Fruit fly (Drosophila melanogaster): ENCODE data around the gene CG16826.

The CG16826 gene

DNA sequence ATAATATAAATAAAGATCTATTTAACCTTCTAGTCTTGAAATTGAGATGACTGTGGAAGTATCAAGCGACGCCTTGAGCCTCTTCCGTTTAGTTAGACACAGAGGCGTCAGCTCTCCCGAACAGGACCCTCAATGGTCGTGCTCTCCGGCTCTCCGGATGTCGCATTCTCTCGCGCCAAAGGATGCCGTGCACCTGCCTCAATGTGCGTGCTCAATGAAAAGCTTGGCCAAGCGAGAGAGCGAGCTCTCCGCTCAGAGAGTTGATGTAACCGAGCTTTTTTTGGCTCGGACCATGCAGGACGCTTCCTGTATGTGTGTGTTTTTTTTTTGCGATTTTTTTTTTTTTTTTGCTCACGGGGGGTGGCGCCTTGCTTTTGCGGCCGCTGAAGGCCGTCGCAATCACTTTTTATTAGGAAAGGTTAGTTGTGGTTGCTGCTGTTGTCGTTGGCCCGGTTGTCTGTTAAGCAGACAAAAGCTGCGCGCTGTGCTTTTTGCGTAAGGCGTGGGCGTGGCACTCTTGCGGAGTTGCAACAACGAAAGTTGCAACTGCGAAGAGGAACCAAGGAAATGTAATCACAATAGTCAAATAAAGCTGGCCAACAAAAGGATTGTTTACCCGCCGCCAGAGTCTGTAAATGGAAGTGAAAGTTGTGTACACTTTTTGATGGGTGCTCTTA is 15.6 kb upstream of the CG16826 start:
- TF ChIP-seq CG33017 (tag; optimal IDR thresholded peaks at IDR 0.05) (peak; percentile 17), Hr96 (GFP tag; optimal IDR thresholded peaks at IDR 0.05) (no peak)

DNA sequence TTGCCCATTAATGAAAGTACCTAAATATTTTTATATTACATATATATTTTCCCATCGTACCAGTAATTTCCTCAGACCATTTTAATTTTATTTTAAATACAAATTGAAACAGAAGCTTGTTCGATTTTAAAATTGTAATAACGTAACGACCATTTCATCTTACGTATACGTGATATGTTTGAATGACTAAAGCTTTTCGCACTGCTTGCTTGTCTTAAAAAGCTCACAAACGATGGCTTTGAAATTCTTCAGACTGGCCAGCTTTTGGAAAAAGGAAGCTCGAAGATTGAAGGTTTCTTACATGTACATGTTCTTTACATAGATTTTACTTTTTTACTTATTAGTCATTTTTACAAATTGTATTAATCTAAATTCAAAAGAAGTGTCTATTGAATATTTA is 14.8 kb upstream of the CG16826 start:
- TF ChIP-seq CG7101 (tag; optimal IDR thresholded peaks at IDR 0.05), result no peak
- no peak for TF ChIP-seq ovo (GFP tag; optimal IDR thresholded peaks at IDR 0.05)
- no peak for TF ChIP-seq bab1 (GFP tag; optimal IDR thresholded peaks at IDR 0.05)
- TF ChIP-seq toe (GFP tag; optimal IDR thresholded peaks at IDR 0.05), result no peak
- TF ChIP-seq CG33017 (tag; optimal IDR thresholded peaks at IDR 0.05), result no peak
- TF ChIP-seq CG1620 (GFP tag; optimal IDR thresholded peaks at IDR 0.05), result no peak
- no peak for TF ChIP-seq CG7045 (GFP tag; optimal IDR thresholded peaks at IDR 0.05)
- no peak for TF ChIP-seq cnc (optimal IDR thresholded peaks at IDR 0.05)
- no peak for TF ChIP-seq CG14711 (tag; optimal IDR thresholded peaks at IDR 0.05)
- no peak for TF ChIP-seq CG11617 (GFP tag; optimal IDR thresholded peaks at IDR 0.05)
- TF ChIP-seq Hr96 (GFP tag; optimal IDR thresholded peaks at IDR 0.05), result no peak
- no peak for TF ChIP-seq Mnt (GFP tag; optimal IDR thresholded peaks at IDR 0.05)
- no peak for TF ChIP-seq Crg-1 (GFP tag; optimal IDR thresholded peaks at IDR 0.05)
- TF ChIP-seq pad (GFP tag; optimal IDR thresholded peaks at IDR 0.05), result no peak
- TF ChIP-seq kay (GFP tag; ENCODE audit: borderline replicate concordance), result no peak
- no peak for TF ChIP-seq cic (GFP tag; optimal IDR thresholded peaks at IDR 0.05)
- no peak for TF ChIP-seq tj (GFP tag; optimal IDR thresholded peaks at IDR 0.05)
- TF ChIP-seq CG12768 (GFP tag; optimal IDR thresholded peaks at IDR 0.05), result no peak

DNA sequence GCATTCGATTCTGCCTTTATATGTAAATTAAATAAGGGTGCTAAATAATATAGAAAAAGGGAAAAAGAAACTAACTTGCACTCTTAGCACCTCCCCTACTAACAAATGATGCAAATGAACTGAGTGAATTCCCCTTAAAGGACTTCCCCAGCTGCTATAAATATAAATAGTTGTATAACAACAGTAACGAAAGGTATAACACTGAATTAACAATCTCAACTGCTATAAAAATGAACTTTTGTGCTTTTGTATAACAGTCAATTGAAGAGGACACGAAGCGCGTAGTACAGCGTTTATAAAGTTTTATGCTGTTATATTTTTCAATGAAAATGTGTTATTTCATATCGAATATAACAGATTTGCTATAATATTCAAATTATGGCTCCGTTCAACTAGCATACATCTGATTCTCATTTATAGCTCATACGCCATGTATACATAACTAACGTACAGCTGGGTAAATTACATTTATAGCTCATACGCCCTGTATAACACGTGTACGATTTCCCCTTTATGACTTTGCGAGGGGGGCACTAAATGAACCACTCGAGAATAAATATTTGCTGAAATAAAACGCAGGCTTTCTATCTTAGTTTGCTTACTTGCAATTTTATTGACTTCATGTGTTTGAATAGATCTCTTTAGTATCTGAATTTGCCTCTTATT is 1.8 kb downstream of the CG16826 start:
- no peak for TF ChIP-seq Crg-1 (GFP tag; optimal IDR thresholded peaks at IDR 0.05)
- no peak for TF ChIP-seq Clk (GFP tag; optimal IDR thresholded peaks at IDR 0.05)
- peak; percentile 15 for TF ChIP-seq CG7101 (tag; optimal IDR thresholded peaks at IDR 0.05)
- no peak for TF ChIP-seq cic (GFP tag; optimal IDR thresholded peaks at IDR 0.05)
- no peak for TF ChIP-seq tj (GFP tag; optimal IDR thresholded peaks at IDR 0.05)
- TF ChIP-seq CG11617 (GFP tag; optimal IDR thresholded peaks at IDR 0.05), result no peak
- no peak for TF ChIP-seq bab1 (GFP tag; optimal IDR thresholded peaks at IDR 0.05)
- TF ChIP-seq Hr96 (GFP tag; optimal IDR thresholded peaks at IDR 0.05), result no peak
- no peak for TF ChIP-seq CG33017 (tag; optimal IDR thresholded peaks at IDR 0.05)
- no peak for TF ChIP-seq toe (GFP tag; optimal IDR thresholded peaks at IDR 0.05)
- no peak for TF ChIP-seq CG1620 (GFP tag; optimal IDR thresholded peaks at IDR 0.05)
- no peak for TF ChIP-seq ovo (GFP tag; optimal IDR thresholded peaks at IDR 0.05)
- peak; percentile 94 for TF ChIP-seq pad (GFP tag; optimal IDR thresholded peaks at IDR 0.05)
- TF ChIP-seq kay (GFP tag; ENCODE audit: borderline replicate concordance), result peak; percentile 38
- TF ChIP-seq CG12768 (GFP tag; optimal IDR thresholded peaks at IDR 0.05), result no peak
- TF ChIP-seq cnc (optimal IDR thresholded peaks at IDR 0.05), result no peak
- TF ChIP-seq CG7045 (GFP tag; optimal IDR thresholded peaks at IDR 0.05), result no peak
- TF ChIP-seq Mnt (GFP tag; optimal IDR thresholded peaks at IDR 0.05), result no peak
- no peak for TF ChIP-seq CG14711 (tag; optimal IDR thresholded peaks at IDR 0.05)
- no peak for TF ChIP-seq CG5204 (GFP tag; optimal IDR thresholded peaks at IDR 0.05)

DNA sequence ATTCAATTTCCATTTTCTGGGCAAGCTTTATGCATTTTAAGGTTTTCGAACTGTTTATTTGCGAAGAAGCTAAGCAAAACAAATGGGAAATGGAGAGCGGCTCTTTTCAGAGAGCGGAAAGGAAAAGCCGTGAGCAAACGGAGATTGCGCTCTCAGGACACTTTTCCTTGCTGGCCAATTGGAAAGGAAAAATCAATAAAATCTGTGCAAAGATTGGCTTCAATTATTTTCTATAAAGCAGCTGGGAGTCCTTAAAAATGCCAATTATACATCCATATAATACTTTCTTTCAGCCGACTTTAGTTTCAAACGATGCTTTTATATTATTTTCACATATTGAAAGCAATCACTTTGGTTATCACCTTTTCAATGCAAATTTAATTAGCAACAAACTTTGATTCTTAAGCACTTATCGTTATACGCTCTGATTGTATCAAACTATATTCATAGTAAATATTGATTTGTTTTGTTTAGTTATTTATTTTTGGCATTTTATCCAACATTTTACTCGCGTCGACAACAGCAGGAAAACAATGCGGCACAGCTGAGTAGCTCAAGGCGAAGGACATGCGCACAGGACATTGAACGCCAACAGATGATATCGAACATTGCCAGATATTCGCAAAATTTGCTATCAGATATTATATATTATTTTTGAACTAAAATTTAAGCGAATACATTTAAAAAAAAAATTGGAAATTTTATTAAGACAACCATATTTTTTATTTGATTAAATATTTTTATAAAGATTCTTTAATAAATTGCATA is 7.2 kb downstream of the CG16826 start, which contains the start of gene CG9395:
CG9395 (minus strand) TSS at position 494 of the 768 bp plus-strand sequence.
- no peak for TF ChIP-seq cic (GFP tag; optimal IDR thresholded peaks at IDR 0.05)
- TF ChIP-seq CG5204 (GFP tag; optimal IDR thresholded peaks at IDR 0.05), result no peak
- TF ChIP-seq CG12768 (GFP tag; optimal IDR thresholded peaks at IDR 0.05), result no peak
- TF ChIP-seq CG33017 (tag; optimal IDR thresholded peaks at IDR 0.05), result no peak
- no peak for TF ChIP-seq cnc (optimal IDR thresholded peaks at IDR 0.05)
- TF ChIP-seq Mnt (GFP tag; optimal IDR thresholded peaks at IDR 0.05), result no peak
- no peak for TF ChIP-seq CG11617 (GFP tag; optimal IDR thresholded peaks at IDR 0.05)
- no peak for TF ChIP-seq ovo (GFP tag; optimal IDR thresholded peaks at IDR 0.05)
- no peak for TF ChIP-seq pad (GFP tag; optimal IDR thresholded peaks at IDR 0.05)

- TF ChIP-seq ovo (GFP tag; optimal IDR thresholded peaks at IDR 0.05) (no peak), CG1620 (GFP tag; optimal IDR thresholded peaks at IDR 0.05) (no peak), cnc (optimal IDR thresholded peaks at IDR 0.05) (no peak), Crg-1 (GFP tag; optimal IDR thresholded peaks at IDR 0.05) (no peak), cic (GFP tag; optimal IDR thresholded peaks at IDR 0.05) (no peak), CG11617 (GFP tag; optimal IDR thresholded peaks at IDR 0.05) (no peak), CG7045 (GFP tag; optimal IDR thresholded peaks at IDR 0.05) (no peak), Mnt (GFP tag; optimal IDR thresholded peaks at IDR 0.05) (no peak), tj (GFP tag; optimal IDR thresholded peaks at IDR 0.05) (no peak), bab1 (GFP tag; optimal IDR thresholded peaks at IDR 0.05) (no peak), toe (GFP tag; optimal IDR thresholded peaks at IDR 0.05) (no peak), CG14711 (tag; optimal IDR thresholded peaks at IDR 0.05) (no peak), CG7101 (tag; optimal IDR thresholded peaks at IDR 0.05) (no peak), Hr96 (GFP tag; optimal IDR thresholded peaks at IDR 0.05) (no peak), CG5204 (GFP tag; optimal IDR thresholded peaks at IDR 0.05) (no peak), pad (GFP tag; optimal IDR thresholded peaks at IDR 0.05) (no peak)
Measured at dm6 chr2L:13361465-13361864, 13.9 kb downstream of the CG16826 start, which contains the start of gene CG9377. Gene CG9377, minus strand, starts transcription at chr2L:13361565.
